Fruit fly (Drosophila melanogaster) whole organism: ENCODE measurements around the gene Efhc1.1.

Experiments used
- Dll ChIP-seq: fragments of >200 bp; optimal IDR thresholded peaks from 2 replicates; lab custom pipeline; 2017
- pan ChIP-seq: fragments of >200 bp; optimal IDR thresholded peaks from 2 replicates; lab custom pipeline; 2017
- psq ChIP-seq: fragments of >200 bp; optimal IDR thresholded peaks from 2 replicates; lab custom pipeline; 2017
- usp ChIP-seq: fragments of >200 bp; optimal IDR thresholded peaks from 2 replicates; lab custom pipeline; 2017; ENCODE audit warnings: missing biosample characterization, missing genetic modification characterization, mixed read lengths

dm6 chrX:15785429-15786239, 2.1 kb upstream of the Efhc1.1 start, which contains the start of the genes Paf-AHalpha and mRpS30:
- TF ChIP-seq Dll (lab: Kevin White, UChicago): no peak
- no peak for TF ChIP-seq usp
- no peak for TF ChIP-seq psq
- no peak for TF ChIP-seq pan (lab: Kevin White, UChicago)
